Worm (Caenorhabditis elegans) whole organism, L1 larva: ENCODE results near the gene F25H9.7.

ENCODE experiments used
- C04F5.9 ChIP-seq: sonication (generic microtip); optimal IDR thresholded peaks from 2 replicates; lab custom pipeline; 2016; ENCODE audit warnings: missing genetic modification characterization, missing compliant biosample characterization
- Y116A8C.19 ChIP-seq: sonication (generic microtip); optimal IDR thresholded peaks from 2 replicates; lab custom pipeline; 2016; ENCODE audit warnings: missing compliant biosample characterization, missing genetic modification characterization, borderline replicate concordance
- aha-1 ChIP-seq: fragments of 150-350 bp; optimal IDR thresholded peaks from 2 replicates; lab custom pipeline; 2014; ENCODE audit warnings: missing biosample characterization, missing genetic modification characterization
- alr-1 ChIP-seq: fragments of 200-800 bp; sonication (Bioruptor generic); optimal IDR thresholded peaks from 2 replicates; lab custom pipeline; 2018; ENCODE audit warnings: borderline replicate concordance, mild to moderate bottlenecking, missing genetic modification characterization, missing compliant biosample characterization
- ama-1 ChIP-seq: fragments of 150-350 bp; optimal IDR thresholded peaks from 2 replicates; lab custom pipeline; 2014
- blmp-1 ChIP-seq: fragments of 150-350 bp; optimal IDR thresholded peaks from 2 replicates; lab custom pipeline; 2014; ENCODE audit warnings: missing biosample characterization, missing genetic modification characterization
- ceh-63 ChIP-seq: fragments of 200-800 bp; sonication (Bioruptor generic); optimal IDR thresholded peaks from 2 replicates; lab custom pipeline; 2018; ENCODE audit warnings: mild to moderate bottlenecking, missing genetic modification characterization, missing compliant biosample characterization
- ceh-8 ChIP-seq: fragments of 200-800 bp; sonication (Bioruptor generic); optimal IDR thresholded peaks from 2 replicates; lab custom pipeline; 2018; ENCODE audit warnings: mild to moderate bottlenecking, missing genetic modification characterization, moderate library complexity, missing compliant biosample characterization
- ceh-82 ChIP-seq, 3 experiments: fragments of 150-350 bp in 1 of 3; sonication (generic microtip) in 2 of 3; optimal IDR thresholded peaks; 2 replicates each; lab custom pipeline; 2014 to 2017; ENCODE audit warnings: missing biosample characterization in 3 of 3, missing genetic modification characterization in 3 of 3
- ceh-88 ChIP-seq: fragments of 200-800 bp; sonication (Bioruptor generic); IDR thresholded peaks from 2 replicates; pipeline ENCODE4 v1.3.6; 2022; ENCODE audit warnings: missing genetic modification characterization, missing compliant biosample characterization
- dpl-1 ChIP-seq, 3 experiments: fragments of 150-350 bp in 2 of 3; sonication (generic microtip) in 1 of 3; optimal IDR thresholded peaks; 2 replicates each; lab custom pipeline; 2014 to 2017; ENCODE audit warnings: missing biosample characterization in 3 of 3, missing genetic modification characterization in 3 of 3, missing genetic modification reagents in 3 of 3
- efl-3 ChIP-seq: fragments of 200-800 bp; sonication (Bioruptor generic); optimal IDR thresholded peaks from 2 replicates; lab custom pipeline; 2018; ENCODE audit warnings: mild to moderate bottlenecking, missing genetic modification characterization, missing compliant biosample characterization
- elt-2 ChIP-seq: sonication (generic microtip); optimal IDR thresholded peaks from 2 replicates; lab custom pipeline; 2016; ENCODE audit warnings: missing genetic modification characterization, mild to moderate bottlenecking, inconsistent platforms, missing compliant biosample characterization, missing genetic modification reagents
- elt-3 ChIP-seq, 6 experiments: fragments of 150-350 bp in 1 of 6; sonication (generic microtip); optimal IDR thresholded peaks; 2 replicates each; lab custom pipeline; 2017 to 2018; ENCODE audit warnings: missing biosample characterization in 6 of 6, missing genetic modification characterization in 6 of 6, inconsistent platforms in 1 of 6
- fkh-8 ChIP-seq: sonication (generic microtip); optimal IDR thresholded peaks from 2 replicates; lab custom pipeline; 2016; ENCODE audit warnings: mild to moderate bottlenecking, missing genetic modification characterization, missing compliant biosample characterization
- fos-1 ChIP-seq: fragments of 150-350 bp; optimal IDR thresholded peaks from 2 replicates; lab custom pipeline; 2014; ENCODE audit warnings: missing biosample characterization, missing genetic modification characterization
- grh-1 ChIP-seq: fragments of 200-800 bp; sonication (Bioruptor generic); IDR thresholded peaks from 2 replicates; pipeline ENCODE4 v1.3.6; 2022; ENCODE audit warnings: missing genetic modification reagents, missing genetic modification characterization, missing compliant biosample characterization
- hlh-4 ChIP-seq: sonication (generic microtip); optimal IDR thresholded peaks from 2 replicates; lab custom pipeline; 2016; ENCODE audit warnings: mild to moderate bottlenecking, missing genetic modification characterization, missing compliant biosample characterization
- hpl-2 ChIP-seq: fragments of 150-350 bp; optimal IDR thresholded peaks from 2 replicates; lab custom pipeline; 2014; ENCODE audit warnings: missing biosample characterization, missing genetic modification reagents, missing genetic modification characterization
- irx-1 ChIP-seq: sonication (generic microtip); optimal IDR thresholded peaks from 2 replicates; lab custom pipeline; 2016; ENCODE audit warnings: missing genetic modification characterization, missing compliant biosample characterization
- isw-1 ChIP-seq: fragments of 200-800 bp; sonication (Bioruptor generic); IDR thresholded peaks from 2 replicates; pipeline ENCODE4 v1.3.6; 2022; ENCODE audit warnings: missing genetic modification characterization, missing compliant biosample characterization
- jun-1 ChIP-seq: fragments of 150-350 bp; optimal IDR thresholded peaks from 2 replicates; lab custom pipeline; 2014; ENCODE audit warnings: missing biosample characterization, missing genetic modification reagents, missing genetic modification characterization
- lin-15B ChIP-seq: fragments of 150-350 bp; sonication (generic microtip); optimal IDR thresholded peaks from 3 replicates; lab custom pipeline; 2014; ENCODE audit warnings: missing biosample characterization, missing genetic modification characterization
- lin-35 ChIP-seq, 2 experiments: fragments of 150-350 bp; optimal IDR thresholded peaks; 2 replicates each; lab custom pipeline; 2014; ENCODE audit warnings: missing biosample characterization in 2 of 2, missing genetic modification characterization in 2 of 2, missing genetic modification reagents in 2 of 2
- lin-39 ChIP-seq: fragments of 150-350 bp; optimal IDR thresholded peaks from 2 replicates; lab custom pipeline; 2014; ENCODE audit warnings: missing biosample characterization, missing genetic modification reagents, missing genetic modification characterization
- mab-9 ChIP-seq: fragments of 200-800 bp; sonication (Bioruptor generic); IDR thresholded peaks from 2 replicates; pipeline ENCODE4 v1.3.6; 2022; ENCODE audit warnings: missing genetic modification reagents, missing genetic modification characterization, missing compliant biosample characterization
- mep-1 ChIP-seq: fragments of 150-350 bp; optimal IDR thresholded peaks from 2 replicates; lab custom pipeline; 2014; ENCODE audit warnings: missing biosample characterization, missing genetic modification characterization
- nhr-11 ChIP-seq: fragments of 150-350 bp; optimal IDR thresholded peaks from 2 replicates; lab custom pipeline; 2014; ENCODE audit warnings: missing biosample characterization, missing genetic modification characterization
- nhr-12 ChIP-seq: sonication (generic microtip); optimal IDR thresholded peaks from 2 replicates; lab custom pipeline; 2017; ENCODE audit warnings: missing biosample characterization, missing genetic modification characterization
- nhr-19 ChIP-seq: fragments of 200-800 bp; sonication (Bioruptor generic); conservative IDR thresholded peaks from 2 replicates; pipeline ENCODE4 v1.3.6; 2022; ENCODE audit warnings: missing genetic modification characterization, missing compliant biosample characterization
- nhr-20 ChIP-seq: sonication (generic microtip); optimal IDR thresholded peaks from 2 replicates; lab custom pipeline; 2016; ENCODE audit warnings: mild to moderate bottlenecking, missing genetic modification characterization, missing compliant biosample characterization
- nhr-71 ChIP-seq: sonication (generic microtip); optimal IDR thresholded peaks from 2 replicates; lab custom pipeline; 2016; ENCODE audit warnings: mild to moderate bottlenecking, missing genetic modification characterization, moderate library complexity, missing compliant biosample characterization
- nhr-77 ChIP-seq: fragments of 150-350 bp; optimal IDR thresholded peaks from 2 replicates; lab custom pipeline; 2014; ENCODE audit warnings: missing biosample characterization, missing genetic modification characterization
- nhr-85 ChIP-seq: sonication (generic microtip); peaks from one replicate; lab custom pipeline; 2016; ENCODE audit warnings: missing genetic modification characterization, inconsistent platforms, missing compliant biosample characterization
- nhr-90 ChIP-seq: sonication (generic microtip); optimal IDR thresholded peaks from 2 replicates; lab custom pipeline; 2016; ENCODE audit warnings: mild to moderate bottlenecking, missing genetic modification characterization, missing compliant biosample characterization; ENCODE audit not compliant: poor library complexity
- pag-3 ChIP-seq: sonication (generic microtip); optimal IDR thresholded peaks from 2 replicates; lab custom pipeline; 2017; ENCODE audit warnings: missing genetic modification characterization, mild to moderate bottlenecking, missing compliant biosample characterization, antibody characterized with exemption, borderline replicate concordance; ENCODE audit not compliant: insufficient read depth
- pax-3 ChIP-seq: fragments of 200-800 bp; sonication (Bioruptor generic); optimal IDR thresholded peaks from 2 replicates; lab custom pipeline; 2018; ENCODE audit warnings: mild to moderate bottlenecking, missing genetic modification characterization, moderate library complexity, missing compliant biosample characterization
- skn-1 ChIP-seq: fragments of 150-350 bp; optimal IDR thresholded peaks from 2 replicates; lab custom pipeline; 2014; ENCODE audit warnings: missing biosample characterization, missing genetic modification characterization
- snpc-4 ChIP-seq: fragments of 150-350 bp; optimal IDR thresholded peaks from 2 replicates; lab custom pipeline; 2014; ENCODE audit warnings: missing biosample characterization, missing genetic modification characterization
- sox-4 ChIP-seq: sonication (generic microtip); optimal IDR thresholded peaks from 2 replicates; lab custom pipeline; 2016; ENCODE audit warnings: missing genetic modification characterization, missing compliant biosample characterization
- sptf-1 ChIP-seq: fragments of 150-350 bp; optimal IDR thresholded peaks from 2 replicates; lab custom pipeline; 2014; ENCODE audit warnings: missing biosample characterization, missing genetic modification characterization
- sup-37 ChIP-seq: fragments of 200-800 bp; sonication (Bioruptor generic); optimal IDR thresholded peaks from 2 replicates; lab custom pipeline; 2018; ENCODE audit warnings: mild to moderate bottlenecking, missing genetic modification characterization, missing compliant biosample characterization
- tbx-2 ChIP-seq: sonication (generic microtip); optimal IDR thresholded peaks from 2 replicates; lab custom pipeline; 2016; ENCODE audit warnings: missing genetic modification characterization, missing compliant biosample characterization
- unc-130 ChIP-seq: fragments of 150-350 bp; optimal IDR thresholded peaks from 2 replicates; lab custom pipeline; 2017; ENCODE audit warnings: missing biosample characterization, missing genetic modification characterization, inconsistent platforms
- unc-62 ChIP-seq: fragments of 150-350 bp; optimal IDR thresholded peaks from 2 replicates; lab custom pipeline; 2014; ENCODE audit warnings: missing biosample characterization, missing genetic modification reagents, missing genetic modification characterization
- unc-86 ChIP-seq: sonication (generic microtip); optimal IDR thresholded peaks from 2 replicates; lab custom pipeline; 2016; ENCODE audit warnings: missing genetic modification characterization, missing compliant biosample characterization
- vab-15 ChIP-seq: sonication (generic microtip); optimal IDR thresholded peaks from 2 replicates; lab custom pipeline; 2017; ENCODE audit warnings: missing genotype, mild to moderate bottlenecking, missing genetic modification characterization, missing compliant biosample characterization
- xbp-1 ChIP-seq: sonication (generic microtip); optimal IDR thresholded peaks from 2 replicates; lab custom pipeline; 2016; ENCODE audit warnings: missing genetic modification characterization, missing compliant biosample characterization
- ztf-11 ChIP-seq, 2 experiments: sonication (generic microtip); optimal IDR thresholded peaks; 2 replicates each; lab custom pipeline; 2016 to 2017; ENCODE audit warnings: missing genetic modification characterization in 2 of 2, missing biosample characterization in 1 of 2, missing compliant biosample characterization in 1 of 2
- ztf-4 ChIP-seq: fragments of 150-350 bp; optimal IDR thresholded peaks from 2 replicates; lab custom pipeline; 2014; ENCODE audit warnings: missing biosample characterization, missing genetic modification characterization

Gene F25H9.7

ce11 chrV:13489830-13490229 is 21.7 kb downstream of the F25H9.7 start, which contains the start of gene T10G3.3 (continued):
- TF ChIP-seq nhr-12 (tag; lab: Kevin White, UChicago) (no peak), lin-15B (tag; lab: Kevin White, UChicago) (no peak), unc-130 (tag; lab: Kevin White, UChicago) (no peak), elt-2 (tag; lab: Kevin White, UChicago) (no peak), C04F5.9 (no peak), tbx-2 (tag; lab: Kevin White, UChicago) (no peak), isw-1 (GFP tag; lab: Robert Waterston, UW) (no peak), alr-1 (no peak), ceh-63 (GFP tag; lab: Kevin White, UChicago) (no peak), sup-37 (GFP tag; lab: Kevin White, UChicago) (no peak), pax-3 (no peak), unc-62 (GFP tag; lab: Kevin White, UChicago) (no peak), skn-1 (tag; lab: Kevin White, UChicago) (no peak), unc-86 (tag; lab: Kevin White, UChicago) (no peak), blmp-1 (tag; lab: Kevin White, UChicago) (peak; percentile 96), nhr-71 (tag; lab: Kevin White, UChicago) (peak; percentile 41), nhr-20 (tag; lab: Kevin White, UChicago) (peak; percentile 56), nhr-85 (tag; lab: Kevin White, UChicago) (peak; percentile 93)

ce11 chrV:13497322-13497847 is 29.2 kb downstream of the F25H9.7 start, which contains the start of the genes eea-1 and gut-2:
Gene eea-1, minus strand, starts transcription at chrV:13497372.
Gene gut-2, plus strand, starts transcription at chrV:13497690.
- TF ChIP-seq ama-1 = peak; percentile 59
- peak; percentile 88 for TF ChIP-seq grh-1
- TF ChIP-seq lin-35 (GFP tag; optimal IDR thresholded peaks at IDR 0.05; lab: Kevin White, UChicago) = peak; percentile 63 to 77
- no peak for TF ChIP-seq hlh-4 (tag; lab: Kevin White, UChicago)
- TF ChIP-seq irx-1 (tag; lab: Kevin White, UChicago) = peak; percentile 37
- TF ChIP-seq nhr-90 (tag; lab: Kevin White, UChicago) = peak; percentile 66
- TF ChIP-seq snpc-4 = peak; percentile 45
- no peak for TF ChIP-seq aha-1 (tag; lab: Kevin White, UChicago)
- TF ChIP-seq pag-3 (tag; lab: Kevin White, UChicago) = peak; percentile 32
- no peak for TF ChIP-seq ceh-8
- TF ChIP-seq xbp-1 = peak; percentile 55
- TF ChIP-seq lin-39 (tag; lab: Kevin White, UChicago) = no peak
- TF ChIP-seq isw-1 (GFP tag; lab: Robert Waterston, UW) = peak; percentile 22; the same call in 1 of the 2 replicates
- TF ChIP-seq ztf-4 (tag; lab: Kevin White, UChicago) = peak; percentile 54
- TF ChIP-seq elt-3 (tag; optimal IDR thresholded peaks at IDR 0.05; lab: Kevin White, UChicago) = peak in 3 of 6 experiments; percentile 6 to 78 (median 42)
- peak; percentile 85 for TF ChIP-seq blmp-1 (tag; lab: Kevin White, UChicago)
- TF ChIP-seq jun-1 = no peak
- no peak for TF ChIP-seq vab-15 (tag; lab: Kevin White, UChicago)
- peak; percentile 82 for TF ChIP-seq nhr-20 (tag; lab: Kevin White, UChicago)
- no peak for TF ChIP-seq efl-3 (GFP tag; lab: Kevin White, UChicago)
- peak; percentile 51 for TF ChIP-seq nhr-77
- TF ChIP-seq nhr-71 (tag; lab: Kevin White, UChicago) = peak; percentile 80
- TF ChIP-seq mep-1 = peak; percentile 68
- no peak for TF ChIP-seq sptf-1 (tag; lab: Kevin White, UChicago)
- no peak for TF ChIP-seq mab-9
- peak; percentile 60 for TF ChIP-seq nhr-19 (GFP tag; lab: Robert Waterston, UW)
- peak; percentile 56 to 80 (median 73) for TF ChIP-seq dpl-1 (GFP tag; optimal IDR thresholded peaks at IDR 0.05; lab: Kevin White, UChicago)
- peak; percentile 9 for TF ChIP-seq lin-15B (tag; lab: Kevin White, UChicago)
- TF ChIP-seq Y116A8C.19 (tag; lab: Kevin White, UChicago) = no peak
- TF ChIP-seq ceh-82 (tag; optimal IDR thresholded peaks at IDR 0.05; lab: Kevin White, UChicago) = peak; percentile 37 to 59 (median 37)
- no peak for TF ChIP-seq sox-4 (tag; lab: Kevin White, UChicago)
- no peak for TF ChIP-seq hpl-2 (GFP tag; lab: Kevin White, UChicago)
- no peak for TF ChIP-seq nhr-11 (tag; lab: Kevin White, UChicago)
- TF ChIP-seq fos-1 (tag; lab: Kevin White, UChicago) = peak; percentile 43
- TF ChIP-seq ztf-11 (tag; optimal IDR thresholded peaks at IDR 0.05; lab: Kevin White, UChicago) = no peak
- TF ChIP-seq fkh-8 = no peak
- peak; percentile 65 for TF ChIP-seq tbx-2 (tag; lab: Kevin White, UChicago)
- TF ChIP-seq ceh-88 (GFP tag; lab: Robert Waterston, UW) = no peak
